Worm (Caenorhabditis elegans) whole organism, midembryonic: ENCODE results near the gene F47B8.8.

Source experiments
- cog-1 ChIP-seq: sonication (generic microtip); optimal IDR thresholded peaks from 2 replicates; lab custom pipeline; 2016; ENCODE audit warnings: missing genetic modification characterization, missing compliant biosample characterization
- flt-1 ChIP-seq: fragments of 200-800 bp; sonication (Bioruptor generic); IDR thresholded peaks from 2 replicates; pipeline ENCODE4 v1.3.6; 2022; ENCODE audit warnings: missing genetic modification characterization, missing compliant biosample characterization
- klf-2 ChIP-seq: fragments of 200-800 bp; sonication (Bioruptor generic); conservative IDR thresholded peaks from 2 replicates; pipeline ENCODE4 v1.3.6; 2022; ENCODE audit warnings: missing genetic modification reagents, missing genetic modification characterization, missing compliant biosample characterization
- tab-1 ChIP-seq: fragments of 200-800 bp; sonication (Bioruptor generic); IDR thresholded peaks from 2 replicates; pipeline ENCODE4 v1.3.6; 2022; ENCODE audit warnings: missing genetic modification characterization, missing compliant biosample characterization
- ztf-29 ChIP-seq: fragments of 200-800 bp; sonication (Bioruptor generic); IDR thresholded peaks from 2 replicates; pipeline ENCODE4 v1.3.6; 2022; ENCODE audit warnings: missing genetic modification reagents, missing genetic modification characterization, missing compliant biosample characterization

ce11 chrV:14290636-14291035 is 40.9 kb upstream of the F47B8.8 start, which contains the start of gene F14D7.18:
- TF ChIP-seq flt-1 (GFP tag; lab: Robert Waterston, UW) (no peak), tab-1 (GFP tag; lab: Robert Waterston, UW) (no peak), ztf-29 (no peak), cog-1 (tag; lab: Kevin White, UChicago) (no peak), klf-2 (GFP tag; lab: Robert Waterston, UW) (no peak)
